Fruit fly (Drosophila melanogaster) whole organism, pupa: ENCODE results near the gene CG13003.

ENCODE experiments used
- CG10348 ChIP-seq: fragments of 200-800 bp; sonication (Bioruptor generic); IDR thresholded peaks from 2 replicates; pipeline ENCODE4 v1.3.6; 2022; ENCODE audit warnings: missing biosample characterization, missing genetic modification characterization
- CG13204 ChIP-seq: fragments of 200-800 bp; sonication (Bioruptor generic); optimal IDR thresholded peaks from 2 replicates; lab custom pipeline; 2018; ENCODE audit warnings: missing biosample characterization, mild to moderate bottlenecking, missing genetic modification characterization, moderate library complexity
- CG14655 ChIP-seq: fragments of 200-800 bp; sonication (Bioruptor generic); optimal IDR thresholded peaks from 3 replicates; lab custom pipeline; 2017; ENCODE audit warnings: mild to moderate bottlenecking, missing biosample characterization, missing genetic modification reagents, missing genetic modification characterization
- CG17806 ChIP-seq: fragments of 200-800 bp; sonication (Bioruptor generic); optimal IDR thresholded peaks from 2 replicates; lab custom pipeline; 2018; ENCODE audit warnings: missing biosample characterization, mild to moderate bottlenecking, missing genetic modification characterization, moderate library complexity
- CG34367 ChIP-seq: fragments of 200-800 bp; sonication (Bioruptor generic); optimal IDR thresholded peaks from 2 replicates; lab custom pipeline; 2018; ENCODE audit warnings: missing biosample characterization, mild to moderate bottlenecking, missing genetic modification characterization
- CG4496 ChIP-seq: fragments of 200-800 bp; sonication (Bioruptor generic); IDR thresholded peaks from 3 replicates; pipeline ENCODE4 v1.3.6; 2022; ENCODE audit warnings: missing biosample characterization, missing genetic modification characterization
- CG8159 ChIP-seq: fragments of 200-800 bp; sonication (Bioruptor generic); optimal IDR thresholded peaks from 3 replicates; lab custom pipeline; 2018; ENCODE audit warnings: missing biosample characterization, mild to moderate bottlenecking, missing genetic modification characterization, moderate library complexity
- EcR ChIP-seq: fragments of 200-800 bp; sonication (Bioruptor generic); optimal IDR thresholded peaks from 3 replicates; lab custom pipeline; 2019; ENCODE audit warnings: missing biosample characterization, missing genetic modification characterization, mild to moderate bottlenecking, moderate library complexity, missing genetic modification reagents
- Ets98B ChIP-seq: fragments of 200-800 bp; sonication (Bioruptor generic); IDR thresholded peaks from 2 replicates; pipeline ENCODE4 v1.3.6; 2022; ENCODE audit warnings: missing biosample characterization, missing genetic modification characterization
- Pif1A ChIP-seq: fragments of 200-800 bp; sonication (Bioruptor generic); optimal IDR thresholded peaks from 3 replicates; lab custom pipeline; 2016; ENCODE audit warnings: missing biosample characterization, missing genetic modification characterization
- Pif1B ChIP-seq: fragments of 200-800 bp; sonication (Bioruptor generic); optimal IDR thresholded peaks from 3 replicates; lab custom pipeline; 2016; ENCODE audit warnings: missing biosample characterization, missing genetic modification characterization
- Snoo ChIP-seq: fragments of 200-800 bp; sonication (Bioruptor generic); optimal IDR thresholded peaks from 3 replicates; lab custom pipeline; 2017; ENCODE audit warnings: missing biosample characterization, mild to moderate bottlenecking, missing genetic modification characterization, inconsistent platforms
- rn ChIP-seq: fragments of 200-800 bp; sonication (Bioruptor generic); IDR thresholded peaks from 2 replicates; pipeline ENCODE4 v1.3.6; 2022; ENCODE audit warnings: missing biosample characterization, missing genetic modification characterization

dm6 chrX:16808654-16809053, 67.7 kb downstream of the CG13003 start:
- no peak for TF ChIP-seq CG17806 (tag; lab: Kevin White, UChicago)
- TF ChIP-seq Pif1A = no peak
- no peak for TF ChIP-seq EcR (GFP tag; lab: Kevin White, UChicago)
- no peak for TF ChIP-seq Ets98B (GFP tag; lab: Robert Waterston, UW)
- TF ChIP-seq CG14655 (GFP tag; lab: Kevin White, UChicago) = no peak
- no peak for TF ChIP-seq Snoo
- no peak for TF ChIP-seq CG8159
- no peak for TF ChIP-seq CG10348 (GFP tag; lab: Robert Waterston, UW)
- TF ChIP-seq CG13204 (GFP tag; lab: Kevin White, UChicago) = no peak
- TF ChIP-seq CG34367 (tag; lab: Kevin White, UChicago) = no peak
- TF ChIP-seq rn = no peak
- TF ChIP-seq Pif1B (GFP tag; lab: Kevin White, UChicago) = no peak
- TF ChIP-seq CG4496 (GFP tag; lab: Robert Waterston, UW) = no peak
